Worm (Caenorhabditis elegans) whole organism, L1 larva: ENCODE data around the gene lro-1.

Experiments
- C16A3.4 ChIP-seq: fragments of 150-350 bp; optimal IDR thresholded peaks from 2 replicates; lab custom pipeline; 2014; ENCODE audit warnings: missing biosample characterization, missing genetic modification characterization
- alr-1 ChIP-seq: fragments of 200-800 bp; sonication (Bioruptor generic); optimal IDR thresholded peaks from 2 replicates; lab custom pipeline; 2018; ENCODE audit warnings: borderline replicate concordance, mild to moderate bottlenecking, missing genetic modification characterization, missing compliant biosample characterization
- blmp-1 ChIP-seq: fragments of 150-350 bp; optimal IDR thresholded peaks from 2 replicates; lab custom pipeline; 2014; ENCODE audit warnings: missing biosample characterization, missing genetic modification characterization
- ceh-82 ChIP-seq, 3 experiments: fragments of 150-350 bp in 1 of 3; sonication (generic microtip) in 2 of 3; optimal IDR thresholded peaks; 2 replicates each; lab custom pipeline; 2014 to 2017; ENCODE audit warnings: missing biosample characterization in 3 of 3, missing genetic modification characterization in 3 of 3
- ces-1 ChIP-seq: fragments of 150-350 bp; optimal IDR thresholded peaks from 2 replicates; lab custom pipeline; 2014; ENCODE audit warnings: missing biosample characterization, missing genetic modification reagents, missing genetic modification characterization
- dsc-1 ChIP-seq: sonication (generic microtip); optimal IDR thresholded peaks from 2 replicates; lab custom pipeline; 2016; ENCODE audit warnings: mild to moderate bottlenecking, missing genetic modification characterization, missing compliant biosample characterization
- efl-1 ChIP-seq, 4 experiments: fragments of 150-350 bp; optimal IDR thresholded peaks in 3 of 4; peaks in 1 of 4; 1 replicate in 1 of 4; 2 replicates in 3 of 4; lab custom pipeline; 2014; ENCODE audit warnings: missing biosample characterization in 2 of 4, missing genetic modification characterization in 2 of 4, missing genetic modification reagents in 2 of 4
- efl-3 ChIP-seq: fragments of 200-800 bp; sonication (Bioruptor generic); optimal IDR thresholded peaks from 2 replicates; lab custom pipeline; 2018; ENCODE audit warnings: mild to moderate bottlenecking, missing genetic modification characterization, missing compliant biosample characterization
- egl-13 ChIP-seq: sonication (generic microtip); optimal IDR thresholded peaks from 2 replicates; lab custom pipeline; 2016; ENCODE audit warnings: missing genotype, missing genetic modification reagents, missing genetic modification characterization, missing compliant biosample characterization
- egl-27 ChIP-seq, 2 experiments: fragments of 150-350 bp in 1 of 2; sonication (generic microtip); optimal IDR thresholded peaks; 3 replicates each; lab custom pipeline; 2017 to 2018; ENCODE audit warnings: missing biosample characterization in 2 of 2, missing genetic modification characterization in 2 of 2, missing genetic modification reagents in 2 of 2
- elt-2 ChIP-seq: sonication (generic microtip); optimal IDR thresholded peaks from 2 replicates; lab custom pipeline; 2016; ENCODE audit warnings: missing genetic modification characterization, mild to moderate bottlenecking, inconsistent platforms, missing compliant biosample characterization, missing genetic modification reagents
- elt-3 ChIP-seq, 6 experiments: fragments of 150-350 bp in 1 of 6; sonication (generic microtip); optimal IDR thresholded peaks; 2 replicates each; lab custom pipeline; 2017 to 2018; ENCODE audit warnings: missing biosample characterization in 6 of 6, missing genetic modification characterization in 6 of 6, inconsistent platforms in 1 of 6
- ets-5 ChIP-seq: fragments of 200-800 bp; sonication (Bioruptor generic); IDR thresholded peaks from 2 replicates; pipeline ENCODE4 v1.3.6; 2022; ENCODE audit warnings: missing genetic modification characterization, missing compliant biosample characterization
- fkh-10 ChIP-seq: sonication (generic microtip); optimal IDR thresholded peaks from 2 replicates; lab custom pipeline; 2017; ENCODE audit warnings: missing biosample characterization, missing genetic modification reagents, missing genetic modification characterization
- fkh-4 ChIP-seq: sonication (generic microtip); optimal IDR thresholded peaks from 2 replicates; lab custom pipeline; 2016; ENCODE audit warnings: missing compliant biosample characterization, missing genetic modification characterization, borderline replicate concordance
- hlh-17 ChIP-seq: fragments of 200-800 bp; sonication (Bioruptor generic); optimal IDR thresholded peaks from 2 replicates; lab custom pipeline; 2018; ENCODE audit warnings: missing genetic modification characterization, mild to moderate bottlenecking, missing compliant biosample characterization, moderate library complexity, borderline replicate concordance
- hlh-4 ChIP-seq: sonication (generic microtip); optimal IDR thresholded peaks from 2 replicates; lab custom pipeline; 2016; ENCODE audit warnings: mild to moderate bottlenecking, missing genetic modification characterization, missing compliant biosample characterization
- irx-1 ChIP-seq: sonication (generic microtip); optimal IDR thresholded peaks from 2 replicates; lab custom pipeline; 2016; ENCODE audit warnings: missing genetic modification characterization, missing compliant biosample characterization
- jun-1 ChIP-seq: fragments of 150-350 bp; optimal IDR thresholded peaks from 2 replicates; lab custom pipeline; 2014; ENCODE audit warnings: missing biosample characterization, missing genetic modification reagents, missing genetic modification characterization
- lin-13 ChIP-seq: fragments of 150-350 bp; optimal IDR thresholded peaks from 2 replicates; lab custom pipeline; 2014; ENCODE audit warnings: missing biosample characterization, missing genetic modification reagents, missing genetic modification characterization
- lin-14 ChIP-seq: fragments of 200-800 bp; sonication (Bioruptor generic); optimal IDR thresholded peaks from 2 replicates; lab custom pipeline; 2018; ENCODE audit warnings: mild to moderate bottlenecking, missing genetic modification characterization, moderate library complexity, missing compliant biosample characterization
- lin-35 ChIP-seq, 2 experiments: fragments of 150-350 bp; optimal IDR thresholded peaks; 2 replicates each; lab custom pipeline; 2014; ENCODE audit warnings: missing biosample characterization in 2 of 2, missing genetic modification characterization in 2 of 2, missing genetic modification reagents in 2 of 2
- lir-3 ChIP-seq: sonication (generic microtip); optimal IDR thresholded peaks from 2 replicates; lab custom pipeline; 2016; ENCODE audit warnings: mild to moderate bottlenecking, missing genetic modification characterization, moderate library complexity, missing compliant biosample characterization; ENCODE audit not compliant: poor library complexity
- lsy-2 ChIP-seq, 2 experiments: fragments of 150-350 bp; optimal IDR thresholded peaks; 2 replicates each; lab custom pipeline; 2014; ENCODE audit warnings: missing biosample characterization in 2 of 2, missing genetic modification characterization in 2 of 2
- mef-2 ChIP-seq: fragments of 150-350 bp; optimal IDR thresholded peaks from 2 replicates; lab custom pipeline; 2014; ENCODE audit warnings: missing biosample characterization, missing genetic modification characterization
- mep-1 ChIP-seq: fragments of 150-350 bp; optimal IDR thresholded peaks from 2 replicates; lab custom pipeline; 2014; ENCODE audit warnings: missing biosample characterization, missing genetic modification characterization
- nhr-20 ChIP-seq: sonication (generic microtip); optimal IDR thresholded peaks from 2 replicates; lab custom pipeline; 2016; ENCODE audit warnings: mild to moderate bottlenecking, missing genetic modification characterization, missing compliant biosample characterization
- nhr-237 ChIP-seq: fragments of 150-350 bp; optimal IDR thresholded peaks from 2 replicates; lab custom pipeline; 2014; ENCODE audit warnings: missing biosample characterization, missing genetic modification characterization
- nhr-71 ChIP-seq: sonication (generic microtip); optimal IDR thresholded peaks from 2 replicates; lab custom pipeline; 2016; ENCODE audit warnings: mild to moderate bottlenecking, missing genetic modification characterization, moderate library complexity, missing compliant biosample characterization
- nhr-84 ChIP-seq: sonication (generic microtip); optimal IDR thresholded peaks from 2 replicates; lab custom pipeline; 2017; ENCODE audit warnings: missing biosample characterization, missing genetic modification characterization
- nhr-85 ChIP-seq: sonication (generic microtip); peaks from one replicate; lab custom pipeline; 2016; ENCODE audit warnings: missing genetic modification characterization, inconsistent platforms, missing compliant biosample characterization
- nhr-90 ChIP-seq: sonication (generic microtip); optimal IDR thresholded peaks from 2 replicates; lab custom pipeline; 2016; ENCODE audit warnings: mild to moderate bottlenecking, missing genetic modification characterization, missing compliant biosample characterization; ENCODE audit not compliant: poor library complexity
- pqm-1 ChIP-seq: sonication (generic microtip); optimal IDR thresholded peaks from 3 replicates; lab custom pipeline; 2017; ENCODE audit warnings: missing biosample characterization, missing genetic modification characterization
- skn-1 ChIP-seq: fragments of 150-350 bp; optimal IDR thresholded peaks from 2 replicates; lab custom pipeline; 2014; ENCODE audit warnings: missing biosample characterization, missing genetic modification characterization
- snpc-4 ChIP-seq: fragments of 150-350 bp; optimal IDR thresholded peaks from 2 replicates; lab custom pipeline; 2014; ENCODE audit warnings: missing biosample characterization, missing genetic modification characterization
- snu-23 ChIP-seq: sonication (generic microtip); optimal IDR thresholded peaks from 2 replicates; lab custom pipeline; 2016; ENCODE audit warnings: missing genetic modification characterization, missing compliant biosample characterization
- sox-4 ChIP-seq: sonication (generic microtip); optimal IDR thresholded peaks from 2 replicates; lab custom pipeline; 2016; ENCODE audit warnings: missing genetic modification characterization, missing compliant biosample characterization
- tlp-1 ChIP-seq: fragments of 150-350 bp; optimal IDR thresholded peaks from 2 replicates; lab custom pipeline; 2014; ENCODE audit warnings: missing biosample characterization, missing genetic modification characterization
- unc-30 ChIP-seq: sonication (generic microtip); optimal IDR thresholded peaks from 2 replicates; lab custom pipeline; 2017; ENCODE audit warnings: missing biosample characterization, missing genetic modification characterization
- unc-98 ChIP-seq: fragments of 200-800 bp; sonication (Bioruptor generic); IDR thresholded peaks from 2 replicates; pipeline ENCODE4 v1.3.6; 2022; ENCODE audit warnings: missing genetic modification characterization, missing compliant biosample characterization
- vab-15 ChIP-seq: sonication (generic microtip); optimal IDR thresholded peaks from 2 replicates; lab custom pipeline; 2017; ENCODE audit warnings: missing genotype, mild to moderate bottlenecking, missing genetic modification characterization, missing compliant biosample characterization
- xbp-1 ChIP-seq: sonication (generic microtip); optimal IDR thresholded peaks from 2 replicates; lab custom pipeline; 2016; ENCODE audit warnings: missing genetic modification characterization, missing compliant biosample characterization
- zip-4 ChIP-seq: fragments of 200-800 bp; sonication (Bioruptor generic); optimal IDR thresholded peaks from 2 replicates; lab custom pipeline; 2018; ENCODE audit warnings: mild to moderate bottlenecking, missing genetic modification characterization, moderate library complexity, missing compliant biosample characterization

lro-1 gene

DNA sequence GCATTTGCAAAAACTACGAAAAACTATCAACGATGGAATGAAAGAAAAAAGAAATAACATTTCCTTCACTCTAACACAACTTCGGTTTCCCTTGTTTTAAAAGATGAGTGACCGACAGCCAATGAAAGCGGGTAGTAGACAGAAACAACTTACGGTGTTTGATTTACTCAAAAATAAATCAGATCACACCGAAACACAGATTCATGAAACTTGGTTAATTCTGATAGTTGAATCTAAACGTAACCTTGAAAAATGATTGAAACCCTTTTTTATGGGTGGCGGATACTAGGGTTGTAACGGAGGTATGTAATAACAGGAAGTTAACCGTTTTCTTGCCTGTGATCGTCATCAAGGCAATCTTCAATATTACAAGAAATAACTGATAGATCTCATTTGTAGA lies 3.5 kb downstream of the lro-1 start (continued):
- TF ChIP-seq lin-14 (GFP tag; lab: Kevin White, UChicago): peak; percentile 72
- TF ChIP-seq blmp-1 (tag; lab: Kevin White, UChicago): peak; percentile 64
- TF ChIP-seq fkh-4 (tag; lab: Kevin White, UChicago): no peak
- TF ChIP-seq pqm-1 (tag; lab: Kevin White, UChicago): no peak
- no peak for TF ChIP-seq efl-3 (GFP tag; lab: Kevin White, UChicago)
- TF ChIP-seq sox-4 (tag; lab: Kevin White, UChicago): no peak
- no peak for TF ChIP-seq jun-1 (tag; lab: Kevin White, UChicago)
- TF ChIP-seq, all 84 proteins: peak for 15

DNA sequence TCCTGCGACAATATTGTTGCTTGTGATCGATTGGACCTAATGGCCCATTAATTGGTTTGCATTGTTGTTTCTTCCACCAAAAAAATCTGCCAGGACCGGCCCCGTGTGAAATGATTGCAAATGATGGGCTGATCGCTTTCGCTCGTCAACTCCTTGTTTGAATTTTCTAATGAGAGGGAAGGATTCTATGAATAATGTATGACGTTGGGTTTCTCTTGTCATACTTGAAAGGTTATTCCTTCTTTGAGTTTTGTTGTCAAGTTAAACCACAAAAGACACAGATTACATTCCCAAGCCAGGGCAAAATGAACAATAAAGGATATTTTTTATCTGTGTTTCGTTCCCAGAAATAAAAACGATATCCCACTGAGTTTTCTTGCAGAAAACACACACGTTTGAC lies 4.8 kb downstream of the lro-1 start:
- peak; percentile 26 for TF ChIP-seq irx-1 (tag; lab: Kevin White, UChicago)
- TF ChIP-seq snpc-4: no peak
- TF ChIP-seq, all 84 proteins: peak for 1

DNA sequence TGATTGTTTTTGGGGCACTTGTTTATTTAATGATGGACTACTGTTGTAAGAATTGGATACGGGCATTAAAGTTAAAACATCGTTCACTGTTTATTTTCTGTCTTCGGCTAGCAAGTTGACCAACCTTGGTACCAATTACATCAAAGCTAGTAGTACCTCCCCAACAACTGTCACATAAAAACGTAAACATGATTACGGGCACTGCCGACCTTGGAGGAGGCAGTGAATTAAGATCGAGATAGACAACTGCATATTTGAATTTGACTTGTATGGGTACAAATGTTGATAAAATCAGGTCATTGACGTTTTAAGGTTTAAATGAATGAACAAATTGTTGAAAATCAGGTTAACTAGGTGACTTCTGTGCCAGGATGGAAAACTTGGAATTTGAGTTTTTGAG lies 5.4 kb downstream of the lro-1 start:
- TF ChIP-seq lin-14 (GFP tag; lab: Kevin White, UChicago) (peak; percentile 70), nhr-85 (tag; lab: Kevin White, UChicago) (peak; percentile 93), nhr-71 (peak; percentile 26), lir-3 (tag; lab: Kevin White, UChicago) (no peak), ceh-82 (tag; optimal IDR thresholded peaks at IDR 0.05; lab: Kevin White, UChicago) (no peak), ces-1 (GFP tag; lab: Kevin White, UChicago) (no peak), unc-30 (tag; lab: Kevin White, UChicago) (no peak), snu-23 (peak; percentile 46), mef-2 (no peak), nhr-20 (tag; lab: Kevin White, UChicago) (peak; percentile 40), pqm-1 (tag; lab: Kevin White, UChicago) (no peak), blmp-1 (tag; lab: Kevin White, UChicago) (peak; percentile 33), elt-2 (tag; lab: Kevin White, UChicago) (no peak), lin-13 (GFP tag; lab: Kevin White, UChicago) (no peak), xbp-1 (tag; lab: Kevin White, UChicago) (no peak), egl-27 (tag; optimal IDR thresholded peaks at IDR 0.05; lab: Kevin White, UChicago) (no peak), elt-3 (tag; optimal IDR thresholded peaks at IDR 0.05; lab: Kevin White, UChicago) (peak in 2 of 6 experiments; percentile 10 to 58)

DNA sequence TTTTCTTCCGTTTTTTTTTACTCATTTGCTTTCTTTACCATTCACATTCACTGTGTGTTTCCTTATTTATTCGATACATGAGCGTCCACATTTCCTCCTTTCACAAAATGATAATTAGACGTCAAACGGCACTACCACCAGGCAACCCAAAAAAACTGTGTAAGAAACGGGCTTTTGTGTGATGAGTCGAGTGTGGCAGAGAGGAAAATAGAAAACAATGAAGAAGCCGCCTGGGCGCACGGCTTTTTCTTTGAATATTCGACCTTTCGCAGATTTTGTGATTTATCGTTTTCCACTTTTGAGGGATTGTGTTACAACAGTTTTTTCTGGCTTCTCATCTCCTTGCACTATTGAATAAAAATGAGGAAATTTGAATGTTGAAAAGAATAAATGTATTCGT lies 6.4 kb downstream of the lro-1 start:
- peak; percentile 23 for TF ChIP-seq blmp-1 (tag; lab: Kevin White, UChicago)
- TF ChIP-seq mep-1 (tag; lab: Kevin White, UChicago): no peak
- TF ChIP-seq unc-98 (GFP tag; lab: Robert Waterston, UW): no peak

DNA sequence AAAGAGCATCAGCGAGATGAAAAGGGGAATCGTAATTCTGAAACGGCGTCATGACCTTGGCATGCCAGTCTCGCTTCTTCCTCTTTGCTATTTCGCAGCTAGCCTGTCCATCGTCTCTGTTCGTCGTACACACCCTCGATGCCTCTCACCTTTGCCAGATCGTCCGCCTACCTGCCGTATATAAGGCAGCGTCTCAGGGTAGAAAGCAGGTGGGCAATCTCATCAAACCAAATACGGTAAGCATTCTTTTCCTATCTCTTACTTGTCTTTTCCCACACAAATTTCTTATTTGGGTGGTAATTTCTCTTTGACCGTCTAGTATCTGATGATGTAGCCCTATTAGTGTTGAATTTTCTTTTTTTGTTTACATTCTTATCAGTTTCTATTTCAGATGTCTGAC lies 7.7 kb downstream of the lro-1 start, which contains the start of gene col-166:
Gene col-166 (plus strand): TSS at position 392 of the 400 bp plus-strand sequence.
- no peak for TF ChIP-seq zip-4 (GFP tag; lab: Kevin White, UChicago)
- no peak for TF ChIP-seq dsc-1
- TF ChIP-seq fkh-4 (tag; lab: Kevin White, UChicago): no peak
- TF ChIP-seq C16A3.4 (tag; lab: Kevin White, UChicago): no peak
- TF ChIP-seq lsy-2 (tag; optimal IDR thresholded peaks at IDR 0.05; lab: Kevin White, UChicago): no peak
- TF ChIP-seq egl-13 (tag; lab: Kevin White, UChicago): no peak
- peak in 1 of 2 experiments; percentile 31 for TF ChIP-seq lin-35 (GFP tag; optimal IDR thresholded peaks at IDR 0.05; lab: Kevin White, UChicago)
- TF ChIP-seq mep-1 (tag; lab: Kevin White, UChicago): peak; percentile 23
- TF ChIP-seq ets-5 (GFP tag; lab: Robert Waterston, UW): no peak
- TF ChIP-seq nhr-84 (tag; lab: Kevin White, UChicago): no peak
- peak; percentile 72 for TF ChIP-seq lin-14 (GFP tag; lab: Kevin White, UChicago)
- TF ChIP-seq hlh-17 (GFP tag; lab: Kevin White, UChicago): no peak
- TF ChIP-seq hlh-4 (tag; lab: Kevin White, UChicago): no peak
- TF ChIP-seq snpc-4: no peak
- TF ChIP-seq skn-1 (tag; lab: Kevin White, UChicago): no peak
- no peak for TF ChIP-seq alr-1 (tag; lab: Kevin White, UChicago)
- TF ChIP-seq nhr-90 (tag; lab: Kevin White, UChicago): peak; percentile 77
- TF ChIP-seq nhr-237 (tag; lab: Kevin White, UChicago): no peak
- TF ChIP-seq tlp-1 (tag; lab: Kevin White, UChicago): no peak
- TF ChIP-seq efl-1 (optimal IDR thresholded peaks at IDR 0.05; lab: Kevin White, UChicago): no peak
- no peak for TF ChIP-seq efl-1 (GFP tag; optimal IDR thresholded peaks at IDR 0.05 in 1 of 2; lab: Kevin White, UChicago)
- no peak for TF ChIP-seq ces-1 (GFP tag; lab: Kevin White, UChicago)
- peak in 3 of 6 experiments; percentile 40 to 45 (median 42) for TF ChIP-seq elt-3 (tag; optimal IDR thresholded peaks at IDR 0.05; lab: Kevin White, UChicago)
- no peak for TF ChIP-seq vab-15 (tag; lab: Kevin White, UChicago)
- no peak for TF ChIP-seq fkh-10 (GFP tag; lab: Kevin White, UChicago)
- no peak for TF ChIP-seq efl-3 (GFP tag; lab: Kevin White, UChicago)
